Worm (Caenorhabditis elegans) whole organism, early embryonic: ENCODE data around the gene srd-35.

ENCODE experiments used
- B0310.2 ChIP-seq: sonication (generic microtip); optimal IDR thresholded peaks from 2 replicates; lab custom pipeline; 2016; ENCODE audit warnings: mild to moderate bottlenecking, missing genetic modification characterization, missing compliant biosample characterization
- F13C5.2 ChIP-seq: sonication (generic microtip); optimal IDR thresholded peaks from 2 replicates; lab custom pipeline; 2017; ENCODE audit warnings: mild to moderate bottlenecking, missing genetic modification characterization, inconsistent platforms, missing compliant biosample characterization
- aly-1 ChIP-seq: sonication (generic microtip); optimal IDR thresholded peaks from 2 replicates; lab custom pipeline; 2016; ENCODE audit warnings: missing genetic modification characterization, missing compliant biosample characterization
- ama-1 ChIP-seq: fragments of 150-350 bp; optimal IDR thresholded peaks from 2 replicates; lab custom pipeline; 2014
- ceh-13 ChIP-seq: fragments of 200-800 bp; sonication (Bioruptor generic); optimal IDR thresholded peaks from 2 replicates; lab custom pipeline; 2018; ENCODE audit warnings: mild to moderate bottlenecking, missing genetic modification characterization, missing compliant biosample characterization
- ceh-36 ChIP-seq: sonication (generic microtip); optimal IDR thresholded peaks from 2 replicates; lab custom pipeline; 2016; ENCODE audit warnings: missing genetic modification characterization, inconsistent platforms, missing compliant biosample characterization
- ets-7 ChIP-seq: sonication (generic microtip); optimal IDR thresholded peaks from 2 replicates; lab custom pipeline; 2016; ENCODE audit warnings: missing genotype, missing genetic modification characterization, missing compliant biosample characterization
- flt-1 ChIP-seq: fragments of 200-800 bp; sonication (Bioruptor generic); IDR thresholded peaks from 2 replicates; pipeline ENCODE4 v1.3.6; 2022; ENCODE audit warnings: missing genetic modification characterization, missing compliant biosample characterization
- hmbx-1 ChIP-seq: sonication (generic microtip); optimal IDR thresholded peaks from 2 replicates; lab custom pipeline; 2016; ENCODE audit warnings: mild to moderate bottlenecking, missing genetic modification characterization, missing compliant biosample characterization
- hmg-4 ChIP-seq: fragments of 200-800 bp; sonication (Bioruptor generic); optimal IDR thresholded peaks from 2 replicates; lab custom pipeline; 2018; ENCODE audit warnings: mild to moderate bottlenecking, missing genetic modification characterization, missing compliant biosample characterization
- hnd-1 ChIP-seq: sonication (generic microtip); optimal IDR thresholded peaks from 2 replicates; lab custom pipeline; 2016; ENCODE audit warnings: missing genetic modification characterization, missing compliant biosample characterization
- pes-1 ChIP-seq: fragments of 200-800 bp; sonication (Bioruptor generic); IDR thresholded peaks from 2 replicates; pipeline ENCODE4 v1.3.6; 2022; ENCODE audit warnings: missing genetic modification reagents, missing genetic modification characterization, missing compliant biosample characterization
- scrt-1 ChIP-seq: fragments of 200-800 bp; sonication (Bioruptor generic); IDR thresholded peaks from 2 replicates; pipeline ENCODE4 v1.3.6; 2022; ENCODE audit warnings: missing genetic modification characterization, missing compliant biosample characterization
- sea-1 ChIP-seq: fragments of 200-800 bp; sonication (Bioruptor generic); conservative IDR thresholded peaks from 2 replicates; pipeline ENCODE4 v1.3.6; 2022; ENCODE audit warnings: missing genetic modification characterization, missing compliant biosample characterization
- tbx-11 ChIP-seq: fragments of 200-800 bp; sonication (Bioruptor generic); IDR thresholded peaks from 2 replicates; pipeline ENCODE4 v1.3.6; 2022; ENCODE audit warnings: missing genetic modification characterization, missing compliant biosample characterization
- tbx-37 ChIP-seq: fragments of 200-800 bp; sonication (Bioruptor generic); conservative IDR thresholded peaks from 2 replicates; pipeline ENCODE4 v1.3.6; 2022; ENCODE audit warnings: missing genetic modification reagents, missing genetic modification characterization, missing compliant biosample characterization
- tra-4 ChIP-seq: sonication (generic microtip); optimal IDR thresholded peaks from 2 replicates; lab custom pipeline; 2017; ENCODE audit warnings: missing genetic modification characterization, missing compliant biosample characterization

The srd-35 gene

DNA sequence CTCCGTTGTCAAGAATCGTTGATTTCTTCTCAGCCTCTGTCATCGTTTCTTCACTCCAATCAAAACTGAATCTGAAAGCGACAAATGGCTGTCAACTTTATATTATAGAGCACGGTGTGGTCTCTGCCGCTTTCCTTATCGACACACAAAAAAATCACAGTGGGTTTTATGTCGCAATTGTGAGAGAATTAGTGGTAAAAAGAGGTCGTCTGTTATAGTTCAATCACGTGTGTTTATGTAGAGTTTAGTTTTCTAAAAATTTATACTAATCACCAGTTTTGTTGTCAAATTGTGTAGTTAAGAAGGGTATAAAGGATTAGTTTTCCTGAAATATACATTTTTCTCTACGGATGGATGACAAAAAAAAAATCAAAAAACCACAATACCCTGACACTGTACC is 29.2 kb upstream of the srd-35 start, which contains the start of gene T16G1.7:
Gene T16G1.7 (minus strand): TSS at position 137 of the 400 bp plus-strand sequence.
- TF ChIP-seq ceh-13 = no peak
- TF ChIP-seq tra-4 (tag; lab: Kevin White, UChicago) = no peak
- TF ChIP-seq tbx-11 = no peak
- no peak for TF ChIP-seq ceh-36
- TF ChIP-seq flt-1 (GFP tag; lab: Robert Waterston, UW) = no peak
- TF ChIP-seq sea-1 = no peak

DNA sequence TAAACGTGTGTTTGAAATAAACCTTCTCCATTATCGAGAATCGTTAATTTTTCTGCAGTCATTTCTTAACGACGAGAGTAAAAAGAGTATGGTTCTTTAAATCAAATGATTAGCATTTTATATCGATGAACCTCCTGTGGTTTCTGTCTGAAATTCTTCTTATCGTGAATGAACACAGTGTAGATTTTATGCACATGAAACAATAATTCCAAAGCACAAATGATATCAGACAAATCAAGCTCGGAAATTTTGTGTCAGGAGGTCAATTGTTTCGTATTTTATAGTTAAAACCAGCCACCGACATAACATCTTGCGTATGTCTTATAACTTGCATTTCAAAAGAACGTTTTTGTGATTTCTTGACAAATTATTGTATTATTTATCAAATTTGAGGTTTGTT is 27.1 kb upstream of the srd-35 start, which contains the start of gene T16G1.6:
Gene T16G1.6 (minus strand): TSS at position 77 of the 400 bp plus-strand sequence.
- TF ChIP-seq B0310.2 (tag; lab: Kevin White, UChicago) (no peak), F13C5.2 (tag; lab: Kevin White, UChicago) (no peak), ama-1 (lab: Kevin White, UChicago) (no peak), tbx-11 (no peak), aly-1 (tag; lab: Kevin White, UChicago) (no peak), scrt-1 (no peak), ceh-36 (no peak), ceh-13 (no peak), hmbx-1 (no peak)

DNA sequence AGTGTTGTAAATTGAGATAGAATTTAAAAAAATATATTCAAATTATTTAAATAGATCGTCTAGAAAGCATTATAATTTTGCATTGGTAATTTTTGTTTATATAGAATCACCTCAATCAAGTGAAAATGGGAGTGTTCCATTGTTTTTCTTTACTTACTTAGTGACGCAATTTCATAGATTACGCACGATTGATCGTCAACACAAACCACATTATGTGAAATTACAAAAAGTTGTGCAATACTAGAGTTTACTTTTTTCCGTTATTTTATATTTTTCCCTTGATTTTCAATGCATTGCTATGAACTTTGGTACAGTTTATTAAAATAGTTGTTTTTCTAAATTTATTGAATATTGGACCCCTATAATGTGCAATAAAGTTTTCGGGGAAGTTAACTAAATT is 24.7 kb upstream of the srd-35 start, which contains the start of gene T16G1.5:
Gene T16G1.5 (minus strand): TSS at position 119 of the 400 bp plus-strand sequence.
- no peak for TF ChIP-seq ceh-13

DNA sequence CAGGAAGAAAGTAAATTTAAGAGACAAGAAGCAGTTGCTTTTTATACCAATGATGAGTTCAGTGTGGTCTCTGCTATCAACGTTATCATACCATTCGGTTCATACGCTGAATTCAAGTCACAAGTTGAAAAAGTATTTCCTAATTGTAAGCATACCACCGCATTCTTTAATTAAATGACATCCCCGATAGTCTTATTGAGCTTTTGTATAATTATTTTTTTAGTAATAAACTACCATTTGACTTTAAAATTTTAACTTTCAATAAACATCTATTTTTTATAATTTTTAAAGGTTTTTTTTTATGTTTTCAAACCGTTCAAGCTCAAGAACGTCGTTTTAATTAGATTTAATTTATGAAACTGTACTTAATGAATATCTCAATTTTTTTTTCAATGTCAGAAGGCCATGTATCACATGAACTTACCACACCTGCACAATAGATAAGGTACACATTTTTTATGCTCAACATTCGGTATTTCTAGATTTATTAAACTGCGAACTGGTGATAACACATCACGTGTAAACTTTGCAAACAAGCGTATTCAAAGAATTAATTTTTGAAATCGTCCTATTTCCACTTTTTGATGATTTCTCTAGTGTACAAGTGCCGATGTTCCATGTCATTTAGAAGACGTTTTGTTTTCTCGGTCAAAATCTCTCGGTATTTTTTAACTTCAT is 22.2 kb upstream of the srd-35 start, which contains the start of gene T16G1.4:
Gene T16G1.4 (minus strand): TSS at position 51 of the 678 bp plus-strand sequence.
- TF ChIP-seq hmbx-1 (no peak), flt-1 (GFP tag; lab: Robert Waterston, UW) (no peak), scrt-1 (no peak), hnd-1 (tag; lab: Kevin White, UChicago) (no peak), pes-1 (GFP tag; lab: Robert Waterston, UW) (no peak), tbx-11 (no peak), ceh-36 (no peak), B0310.2 (tag; lab: Kevin White, UChicago) (no peak), tbx-37 (GFP tag; lab: Robert Waterston, UW) (no peak), hmg-4 (GFP tag; lab: Kevin White, UChicago) (no peak), aly-1 (tag; lab: Kevin White, UChicago) (no peak), F13C5.2 (tag; lab: Kevin White, UChicago) (no peak), tra-4 (tag; lab: Kevin White, UChicago) (no peak), ets-7 (tag; lab: Kevin White, UChicago) (no peak), sea-1 (no peak), ceh-13 (no peak), ama-1 (lab: Kevin White, UChicago) (no peak)

DNA sequence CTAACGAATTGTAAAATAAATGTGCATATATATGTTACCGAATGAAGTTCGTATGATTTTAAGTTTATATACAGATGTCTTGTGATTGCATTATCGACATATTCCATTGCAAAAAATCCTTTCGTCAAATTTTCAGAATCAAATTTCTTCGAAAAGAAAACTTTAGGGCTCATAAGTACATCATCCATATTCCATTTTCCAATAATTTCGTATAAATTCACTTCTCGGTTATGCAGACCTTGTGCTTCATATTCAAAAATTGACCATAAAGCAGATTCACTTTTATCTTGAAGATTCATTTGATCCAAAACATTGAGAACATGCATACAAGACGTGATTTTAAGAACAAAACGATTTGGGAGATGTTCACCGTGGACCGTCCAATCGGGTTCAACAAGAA is 20.8 kb upstream of the srd-35 start:
- no peak for TF ChIP-seq B0310.2 (tag; lab: Kevin White, UChicago)
- no peak for TF ChIP-seq scrt-1
- TF ChIP-seq ceh-36 = no peak
- TF ChIP-seq ets-7 (tag; lab: Kevin White, UChicago) = no peak

DNA sequence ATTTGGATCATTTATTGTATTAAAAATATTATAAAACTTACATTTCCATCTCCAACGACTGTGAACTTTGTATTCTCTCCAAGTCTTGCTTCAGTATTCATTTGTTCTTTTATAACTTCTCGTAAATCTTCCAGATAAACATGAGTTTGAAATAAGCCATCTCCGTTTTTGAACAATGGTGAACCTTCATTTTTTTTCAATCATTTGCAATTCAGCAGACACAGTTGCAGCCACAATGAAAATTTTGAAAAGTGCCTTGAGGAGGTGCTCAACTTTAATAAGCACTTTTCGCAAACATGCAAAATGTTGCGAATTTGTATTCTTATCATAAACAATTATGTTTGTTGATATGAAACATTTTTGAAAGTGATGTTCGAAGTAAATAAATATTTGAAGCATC is 19.9 kb upstream of the srd-35 start, which contains the start of gene T16G1.3:
Gene T16G1.3 (minus strand): TSS at position 101 of the 400 bp plus-strand sequence.
- no peak for TF ChIP-seq tbx-37 (GFP tag; lab: Robert Waterston, UW)
- no peak for TF ChIP-seq ceh-36

DNA sequence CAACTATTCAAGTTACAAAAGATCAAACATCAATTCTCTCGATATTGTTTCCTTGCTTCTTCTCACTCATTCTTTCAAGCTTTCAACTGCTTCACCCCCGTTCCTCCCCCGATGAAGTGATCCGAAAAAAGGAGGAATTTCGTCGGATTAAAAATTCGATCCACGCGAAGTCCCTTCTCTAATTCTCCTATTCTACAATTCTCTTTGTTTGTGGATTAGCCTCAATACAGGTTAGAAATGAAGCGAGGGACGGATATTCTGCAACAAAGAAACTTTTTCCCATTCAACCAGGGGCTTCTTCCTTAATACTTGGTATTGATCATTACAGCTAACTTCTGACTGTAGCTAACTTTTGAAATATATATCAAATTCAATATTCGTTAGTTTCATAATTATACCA is 19.4 kb upstream of the srd-35 start, which contains the start of gene grl-2:
Gene grl-2 (plus strand): TSS at position 301 of the 400 bp plus-strand sequence.
- no peak for TF ChIP-seq sea-1
- TF ChIP-seq hmbx-1 = no peak
- no peak for TF ChIP-seq scrt-1
- TF ChIP-seq tbx-37 (GFP tag; lab: Robert Waterston, UW) = no peak
- no peak for TF ChIP-seq tra-4 (tag; lab: Kevin White, UChicago)
- TF ChIP-seq pes-1 (GFP tag; lab: Robert Waterston, UW) = no peak
- no peak for TF ChIP-seq ceh-36
- no peak for TF ChIP-seq ama-1 (lab: Kevin White, UChicago)
- TF ChIP-seq tbx-11 = no peak
- no peak for TF ChIP-seq flt-1 (GFP tag; lab: Robert Waterston, UW)
- no peak for TF ChIP-seq hmg-4 (GFP tag; lab: Kevin White, UChicago)
- TF ChIP-seq B0310.2 (tag; lab: Kevin White, UChicago) = no peak

DNA sequence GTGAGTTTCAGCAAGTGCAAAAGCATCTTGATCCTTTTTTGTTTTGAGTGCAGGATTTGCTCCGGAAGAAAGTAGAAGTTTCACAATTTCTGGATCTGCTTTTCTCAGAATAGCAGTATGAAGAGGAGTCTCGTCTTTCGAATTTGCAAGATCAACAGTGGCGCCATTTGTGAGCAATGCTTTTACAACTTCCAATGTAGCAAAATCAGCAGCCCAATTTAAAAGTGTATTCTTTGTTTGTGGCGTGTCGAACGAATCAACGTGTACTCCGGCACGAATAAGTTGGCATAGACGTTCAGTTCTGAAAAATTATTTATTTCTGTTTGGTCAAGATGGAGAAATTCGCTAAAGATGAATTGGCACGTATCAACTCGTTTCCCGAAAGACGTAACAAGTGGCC is 14.6 kb upstream of the srd-35 start, which contains the start of gene T16G1.13:
Gene T16G1.13 (plus strand): TSS at position 301 of the 400 bp plus-strand sequence.
- TF ChIP-seq ceh-13 (no peak), sea-1 (no peak), tra-4 (tag; lab: Kevin White, UChicago) (no peak), tbx-11 (no peak), B0310.2 (tag; lab: Kevin White, UChicago) (no peak), hmbx-1 (no peak), ets-7 (tag; lab: Kevin White, UChicago) (no peak), flt-1 (GFP tag; lab: Robert Waterston, UW) (no peak), hnd-1 (tag; lab: Kevin White, UChicago) (no peak), F13C5.2 (tag; lab: Kevin White, UChicago) (no peak)
